Worm (Caenorhabditis elegans) whole organism, L4/young adult: ENCODE results near the gene F07G11.1.

Source experiments
- W03F9.2 ChIP-seq: fragments of 150-350 bp; optimal IDR thresholded peaks from 2 replicates; lab custom pipeline; 2014; ENCODE audit warnings: missing biosample characterization, missing genetic modification characterization
- him-1 ChIP-seq: sonication (generic microtip); optimal IDR thresholded peaks from 2 replicates; lab custom pipeline; 2016; ENCODE audit warnings: missing genotype, missing genetic modification reagents, missing genetic modification characterization, missing compliant biosample characterization

DNA sequence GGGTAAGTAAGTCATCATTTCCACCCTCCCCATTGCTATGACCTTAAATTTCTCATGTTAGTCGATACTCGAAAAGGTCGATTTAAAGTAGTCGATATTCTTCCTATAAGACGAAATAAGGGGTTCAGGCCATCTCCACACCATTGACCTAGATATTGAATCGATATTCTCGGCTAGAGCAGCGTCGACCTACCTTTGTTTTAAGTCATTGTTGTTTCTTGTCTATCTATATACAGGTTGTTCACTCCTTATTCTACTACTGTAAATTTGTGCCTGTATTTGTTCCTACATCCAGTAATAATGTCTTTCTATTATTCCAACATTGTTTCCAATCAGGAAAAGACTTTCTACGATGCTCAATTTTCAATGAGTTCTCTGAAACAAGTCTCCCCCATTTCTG is 19.7 kb downstream of the F07G11.1 start, which contains the start of gene F10G2.4:
- TF ChIP-seq him-1 (no peak), W03F9.2 (tag; lab: Kevin White, UChicago) (no peak)
